Worm (Caenorhabditis elegans): ENCODE data around the gene twk-22.

The twk-22 gene

DNA sequence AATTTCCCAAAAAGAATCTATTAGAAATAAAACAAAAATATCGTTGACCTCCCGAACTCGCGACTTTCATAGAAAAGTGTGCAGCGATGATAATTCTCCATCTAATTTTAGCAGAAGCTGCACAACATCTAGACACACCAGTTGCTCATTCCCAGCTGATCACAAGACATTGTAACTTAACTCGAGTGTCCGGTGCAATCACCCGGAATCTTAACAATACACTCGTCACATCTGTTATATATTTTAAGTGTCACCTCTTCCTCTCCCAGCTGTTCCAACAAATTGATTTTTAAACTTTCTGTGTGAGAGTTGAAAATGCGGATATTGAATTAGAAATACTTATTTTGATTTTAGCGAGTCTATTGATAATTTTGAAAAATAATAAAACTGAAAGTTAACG is 15.1 kb downstream of the twk-22 start:
- TF ChIP-seq vab-15 (tag; optimal IDR thresholded peaks at IDR 0.05) (no peak), rnt-1 (tag; optimal IDR thresholded peaks at IDR 0.05) (peak; percentile 37), dsc-1 (tag; optimal IDR thresholded peaks at IDR 0.05) (peak; percentile 75), nhr-28 (tag; optimal IDR thresholded peaks at IDR 0.05) (no peak), F16B12.6 (tag; optimal IDR thresholded peaks at IDR 0.05) (no peak), blmp-1 (tag; optimal IDR thresholded peaks at IDR 0.05) (no peak), fkh-10 (GFP tag; optimal IDR thresholded peaks at IDR 0.05) (no peak), Y116A8C.19 (tag; optimal IDR thresholded peaks at IDR 0.05; ENCODE audit: borderline replicate concordance) (no peak)

- peak; percentile 33 for TF ChIP-seq lin-14 (GFP tag; optimal IDR thresholded peaks at IDR 0.05)
- TF ChIP-seq unc-130 (tag; optimal IDR thresholded peaks at IDR 0.05): no peak
- 0 out of 2 replicates have a peak, but pooled peaks have one; percentile 11 for TF ChIP-seq nhr-19 (GFP tag; conservative IDR thresholded peaks at IDR 0.05)
- no peak for TF ChIP-seq lin-39 (tag; optimal IDR thresholded peaks at IDR 0.05)
- no peak for TF ChIP-seq pag-3 (tag; optimal IDR thresholded peaks at IDR 0.05; ENCODE audit: borderline replicate concordance, insufficient read depth)
- TF ChIP-seq nhr-85 (tag): peak; percentile 74
Observed at ce11 chrX:16321864-16322263, 15.6 kb downstream of the twk-22 start.

- no peak for TF ChIP-seq C16A3.4 (tag; optimal IDR thresholded peaks at IDR 0.05)
- peak; percentile 25 for TF ChIP-seq blmp-1 (tag; optimal IDR thresholded peaks at IDR 0.05)
Observed at ce11 chrX:16324222-16324621, 18.0 kb downstream of the twk-22 start.

ce11 chrX:16327229-16327628 is 21.0 kb downstream of the twk-22 start:
- TF ChIP-seq mdl-1 (tag; optimal IDR thresholded peaks at IDR 0.05) (no peak), elt-3 (tag; optimal IDR thresholded peaks at IDR 0.05) (no peak), ets-5 (GFP tag; IDR thresholded peaks at IDR 0.05) (no peak), nhr-71 (tag; optimal IDR thresholded peaks at IDR 0.05) (peak; percentile 30), nhr-47 (tag; optimal IDR thresholded peaks at IDR 0.05) (peak; percentile 57), dsc-1 (tag; optimal IDR thresholded peaks at IDR 0.05) (peak; percentile 42), snu-23 (GFP tag; optimal IDR thresholded peaks at IDR 0.05) (peak; percentile 21), nhr-28 (tag; optimal IDR thresholded peaks at IDR 0.05) (no peak), nhr-90 (tag; optimal IDR thresholded peaks at IDR 0.05; ENCODE audit: poor library complexity) (peak; percentile 4), lin-35 (GFP tag; optimal IDR thresholded peaks at IDR 0.05) (no peak), hpl-2 (GFP tag; optimal IDR thresholded peaks at IDR 0.05) (no peak), efl-1 (optimal IDR thresholded peaks at IDR 0.05) (no peak), efl-1 (GFP tag; optimal IDR thresholded peaks at IDR 0.05 in 1 of 2) (peak in 1 of 2 experiments; percentile 83), aha-1 (tag; optimal IDR thresholded peaks at IDR 0.05) (no peak), fkh-4 (tag; optimal IDR thresholded peaks at IDR 0.05; ENCODE audit: borderline replicate concordance) (no peak), ceh-8 (GFP tag; optimal IDR thresholded peaks at IDR 0.05) (no peak), isw-1 (GFP tag; IDR thresholded peaks at IDR 0.05) (no peak)

ce11 chrX:16328328-16328727 is 22.1 kb downstream of the twk-22 start, which contains the start of gene C11G6.2:
C11G6.2 (plus strand) TSS chrX:16328628.
- no peak for TF ChIP-seq grh-1 (GFP tag; IDR thresholded peaks at IDR 0.05)
- TF ChIP-seq sptf-1 (tag; optimal IDR thresholded peaks at IDR 0.05): no peak
- TF ChIP-seq efl-3 (GFP tag; optimal IDR thresholded peaks at IDR 0.05): no peak
- TF ChIP-seq alr-1 (tag; optimal IDR thresholded peaks at IDR 0.05; ENCODE audit: borderline replicate concordance): no peak
- no peak for TF ChIP-seq lin-35 (GFP tag; optimal IDR thresholded peaks at IDR 0.05)
- no peak for TF ChIP-seq xbp-1 (tag; optimal IDR thresholded peaks at IDR 0.05)
- TF ChIP-seq Y116A8C.19 (tag; optimal IDR thresholded peaks at IDR 0.05; ENCODE audit: borderline replicate concordance): no peak
- TF ChIP-seq pag-3 (tag; optimal IDR thresholded peaks at IDR 0.05; ENCODE audit: borderline replicate concordance, insufficient read depth): no peak
- no peak for TF ChIP-seq fkh-8 (tag; optimal IDR thresholded peaks at IDR 0.05)
- TF ChIP-seq mep-1 (tag; optimal IDR thresholded peaks at IDR 0.05): no peak
- no peak for TF ChIP-seq nhr-71 (tag; optimal IDR thresholded peaks at IDR 0.05)
- TF ChIP-seq ceh-8 (GFP tag; optimal IDR thresholded peaks at IDR 0.05): no peak
- no peak for TF ChIP-seq pqm-1 (tag; optimal IDR thresholded peaks at IDR 0.05)
- no peak for TF ChIP-seq ztf-4 (tag; optimal IDR thresholded peaks at IDR 0.05)
- no peak for TF ChIP-seq nhr-20 (tag; optimal IDR thresholded peaks at IDR 0.05)
- no peak for TF ChIP-seq hlh-17 (GFP tag; optimal IDR thresholded peaks at IDR 0.05; ENCODE audit: borderline replicate concordance)
- no peak for TF ChIP-seq egl-13 (tag; optimal IDR thresholded peaks at IDR 0.05)

Data from whole organism, L1 larva.